Worm (Caenorhabditis elegans): ENCODE data around the gene ncx-7.

Gene ncx-7

ce11 chrIII:9720191-9720590, at the start of gene ncx-7:
Gene ncx-7, minus strand, starts transcription at chrIII:9720291.
- TF ChIP-seq odd-2 (tag; optimal IDR thresholded peaks at IDR 0.05) (no peak), ztf-16 (tag; optimal IDR thresholded peaks at IDR 0.05) (no peak)

ce11 chrIII:9768023-9768422, 47.9 kb upstream of the ncx-7 start:
- TF ChIP-seq unc-3 (GFP tag; conservative IDR thresholded peaks at IDR 0.05) (no peak), unc-3 (tag; optimal IDR thresholded peaks at IDR 0.05) (no peak), hlh-13 (GFP tag; optimal IDR thresholded peaks at IDR 0.05) (no peak), eyg-1 (tag; optimal IDR thresholded peaks at IDR 0.05) (no peak), ceh-19 (GFP tag; optimal IDR thresholded peaks at IDR 0.05) (no peak), madf-2 (tag; optimal IDR thresholded peaks at IDR 0.05) (no peak), elt-4 (tag; optimal IDR thresholded peaks at IDR 0.05) (no peak), pqm-1 (tag; optimal IDR thresholded peaks at IDR 0.05) (no peak), gmeb-2 (tag; optimal IDR thresholded peaks at IDR 0.05) (no peak), fax-1 (tag; optimal IDR thresholded peaks at IDR 0.05) (no peak), ref-2 (tag; optimal IDR thresholded peaks at IDR 0.05) (no peak), ama-1 (optimal IDR thresholded peaks at IDR 0.05) (no peak), ceh-45 (GFP tag; IDR thresholded peaks at IDR 0.05) (no peak), hlh-6 (tag; optimal IDR thresholded peaks at IDR 0.05) (no peak), odd-2 (tag; optimal IDR thresholded peaks at IDR 0.05) (no peak), pax-1 (tag; optimal IDR thresholded peaks at IDR 0.05) (no peak), F13H6.1 (tag; optimal IDR thresholded peaks at IDR 0.05) (no peak), ceh-9 (tag; optimal IDR thresholded peaks at IDR 0.05) (no peak), C38D4.7 (GFP tag; optimal IDR thresholded peaks at IDR 0.05) (no peak), lin-11 (tag; optimal IDR thresholded peaks at IDR 0.05) (no peak), pha-2 (tag; optimal IDR thresholded peaks at IDR 0.05) (no peak)

ce11 chrIII:9767095-9767494, 47.0 kb upstream of the ncx-7 start:
- peak; percentile 37 for TF ChIP-seq mec-3 (tag; optimal IDR thresholded peaks at IDR 0.05; ENCODE audit: borderline replicate concordance)
- TF ChIP-seq zip-5 (tag; optimal IDR thresholded peaks at IDR 0.05) = no peak
- peak; percentile 43 for TF ChIP-seq ref-2 (tag; optimal IDR thresholded peaks at IDR 0.05)

DNA sequence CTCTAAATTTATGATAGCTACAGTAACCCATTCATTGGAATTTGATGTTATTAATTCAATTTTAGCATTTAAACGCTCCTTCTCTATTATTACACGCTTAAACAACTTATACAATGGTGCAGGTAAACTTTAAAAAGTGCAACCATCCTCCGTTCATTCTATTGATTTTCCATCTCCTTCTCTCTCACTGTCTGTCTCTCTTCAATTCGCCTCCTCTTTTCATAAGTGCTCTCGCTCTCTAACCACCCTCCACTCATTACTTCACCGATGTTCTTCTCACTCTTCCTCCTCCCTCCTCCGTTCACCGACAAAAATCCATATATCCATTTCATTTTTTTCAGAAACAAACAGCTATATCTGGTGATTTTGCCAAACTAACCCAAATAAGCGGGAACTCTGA, 46.1 kb upstream of the ncx-7 start, which contains the start of gene cbp-1:
Gene cbp-1, plus strand, starts transcription at position 335 of the 400 bp plus-strand sequence.
- TF ChIP-seq unc-55 (GFP tag; optimal IDR thresholded peaks at IDR 0.05) = peak; percentile 32
- peak; percentile 57 for TF ChIP-seq nfya-1 (tag; optimal IDR thresholded peaks at IDR 0.05)
- no peak for TF ChIP-seq ceh-22 (tag; optimal IDR thresholded peaks at IDR 0.05)
- TF ChIP-seq sdc-2 (tag; optimal IDR thresholded peaks at IDR 0.05) = no peak
- TF ChIP-seq pax-1 (tag; optimal IDR thresholded peaks at IDR 0.05) = peak; percentile 13
- peak; percentile 86 for TF ChIP-seq ceh-48 (tag; optimal IDR thresholded peaks at IDR 0.05)
- TF ChIP-seq ceh-31 (tag; optimal IDR thresholded peaks at IDR 0.05) = peak; percentile 41
- no peak for TF ChIP-seq nhr-11 (tag; optimal IDR thresholded peaks at IDR 0.05)
- TF ChIP-seq syd-9 (tag; optimal IDR thresholded peaks at IDR 0.05) = no peak
- no peak for TF ChIP-seq elt-4 (tag; optimal IDR thresholded peaks at IDR 0.05)
- TF ChIP-seq unc-42 (tag; optimal IDR thresholded peaks at IDR 0.05) = no peak
- no peak for TF ChIP-seq C38D4.7 (GFP tag; optimal IDR thresholded peaks at IDR 0.05)

DNA sequence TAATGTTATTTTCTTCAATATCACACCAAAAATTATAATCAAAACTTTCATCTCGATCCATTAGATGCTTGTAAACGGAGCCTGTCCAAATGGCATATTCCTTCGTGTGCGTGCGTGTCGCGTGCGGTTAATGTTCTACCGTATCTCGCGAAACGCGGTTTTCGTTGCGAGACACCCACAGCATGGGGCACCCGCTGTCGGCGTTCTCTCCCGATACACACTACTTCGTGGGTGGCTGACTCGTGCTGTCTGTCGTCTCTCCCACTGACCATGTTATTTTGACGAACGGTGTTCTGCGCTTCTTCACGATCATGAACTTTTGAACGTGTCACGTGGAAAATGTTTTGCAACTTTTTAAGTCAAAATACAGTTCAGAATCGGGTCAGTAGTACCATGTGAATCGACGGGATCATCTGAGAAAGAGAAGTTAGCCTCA, 45.4 kb upstream of the ncx-7 start:
- TF ChIP-seq ceh-14 (tag; optimal IDR thresholded peaks at IDR 0.05) = peak; percentile 54
- TF ChIP-seq lim-6 (tag; optimal IDR thresholded peaks at IDR 0.05) = no peak
- peak; percentile 78 for TF ChIP-seq elt-2 (tag; optimal IDR thresholded peaks at IDR 0.05)
- peak; percentile 82 for TF ChIP-seq unc-42 (tag; optimal IDR thresholded peaks at IDR 0.05)
- TF ChIP-seq npax-4 (tag; optimal IDR thresholded peaks at IDR 0.05) = no peak
- peak; percentile 74 for TF ChIP-seq T23F11.4 (GFP tag; optimal IDR thresholded peaks at IDR 0.05)
- peak; percentile 90 for TF ChIP-seq dve-1 (tag; optimal IDR thresholded peaks at IDR 0.05)
- peak; percentile 79 for TF ChIP-seq dmd-4 (tag; optimal IDR thresholded peaks at IDR 0.05; ENCODE audit: borderline replicate concordance)
- TF ChIP-seq K09A11.1 (tag; optimal IDR thresholded peaks at IDR 0.05; ENCODE audit: insufficient read depth) = peak; percentile 36
- peak; percentile 51 for TF ChIP-seq Y22D7AL.16 (tag; optimal IDR thresholded peaks at IDR 0.05)
- no peak for TF ChIP-seq ceh-24 (tag; optimal IDR thresholded peaks at IDR 0.05)
- peak; percentile 65 for TF ChIP-seq gmeb-2 (tag; optimal IDR thresholded peaks at IDR 0.05)
- peak; percentile 93 for TF ChIP-seq ceh-18 (tag; optimal IDR thresholded peaks at IDR 0.05)
- TF ChIP-seq ztf-16 (tag; optimal IDR thresholded peaks at IDR 0.05) = peak; percentile 81
- TF ChIP-seq rnt-1 (tag; optimal IDR thresholded peaks at IDR 0.05) = peak; percentile 94
- peak; percentile 57 for TF ChIP-seq pqm-1 (tag; optimal IDR thresholded peaks at IDR 0.05)
- TF ChIP-seq ahr-1 (tag; optimal IDR thresholded peaks at IDR 0.05) = peak; percentile 8
- TF ChIP-seq nfya-1 (tag; optimal IDR thresholded peaks at IDR 0.05) = peak; percentile 99
- TF ChIP-seq pat-9 (tag; optimal IDR thresholded peaks at IDR 0.05) = peak; percentile 77
- TF ChIP-seq sdc-2 (tag; optimal IDR thresholded peaks at IDR 0.05) = peak; percentile 45
